Fruit fly (Drosophila melanogaster) whole organism, embryonic: ENCODE results near the gene SMSr.

Source experiments
- Antp ChIP-seq: fragments of 200-800 bp; sonication (Bioruptor generic); optimal IDR thresholded peaks from 3 replicates; lab custom pipeline; 2016; ENCODE audit warnings: missing biosample characterization, missing genetic modification characterization
- Awh ChIP-seq: fragments of 200-800 bp; sonication (Bioruptor generic); IDR thresholded peaks from 2 replicates; pipeline ENCODE4, ENCODE4 v1.3.6; 2022; ENCODE audit warnings: missing biosample characterization, missing genetic modification characterization
- BtbVII ChIP-seq: fragments of 200-800 bp; sonication (Bioruptor generic); optimal IDR thresholded peaks from 3 replicates; lab custom pipeline; 2017; ENCODE audit warnings: missing biosample characterization, mild to moderate bottlenecking, missing genetic modification characterization
- CG10274 ChIP-seq: fragments of 200-800 bp; sonication (Bioruptor generic); optimal IDR thresholded peaks from 3 replicates; lab custom pipeline; 2017; ENCODE audit warnings: missing biosample characterization, mild to moderate bottlenecking, missing genetic modification characterization
- CG10979 ChIP-seq: fragments of 200-800 bp; sonication (Bioruptor generic); optimal IDR thresholded peaks from 2 replicates; lab custom pipeline; 2018; ENCODE audit warnings: missing biosample characterization, mild to moderate bottlenecking, missing genetic modification characterization, moderate library complexity
- CG1602 ChIP-seq: fragments of 200-800 bp; sonication (Bioruptor generic); optimal IDR thresholded peaks from 3 replicates; lab custom pipeline; 2016; ENCODE audit warnings: missing biosample characterization, missing genetic modification characterization
- CG17912 ChIP-seq: fragments of 200-800 bp; sonication (Bioruptor generic); optimal IDR thresholded peaks from 2 replicates; lab custom pipeline; 2018; ENCODE audit warnings: missing biosample characterization, mild to moderate bottlenecking, missing genetic modification characterization
- CG2120 ChIP-seq: fragments of 200-800 bp; sonication (Bioruptor generic); optimal IDR thresholded peaks from 3 replicates; lab custom pipeline; 2016; ENCODE audit warnings: missing biosample characterization, missing genetic modification characterization
- CG43689 ChIP-seq: fragments of 200-800 bp; sonication (Bioruptor generic); IDR thresholded peaks from 2 replicates; pipeline ENCODE4 v1.3.6; 2022; ENCODE audit warnings: missing biosample characterization, missing genetic modification characterization
- CG4820 ChIP-seq: fragments of 200-800 bp; sonication (Bioruptor generic); optimal IDR thresholded peaks from 3 replicates; lab custom pipeline; 2016; ENCODE audit warnings: missing biosample characterization, missing genetic modification characterization
- CG4854 ChIP-seq: fragments of 200-800 bp; sonication (Bioruptor generic); optimal IDR thresholded peaks from 2 replicates; lab custom pipeline; 2016; ENCODE audit warnings: missing biosample characterization, missing genetic modification characterization, inconsistent platforms
- CG6765 ChIP-seq: fragments of 200-800 bp; sonication (Bioruptor generic); optimal IDR thresholded peaks from 3 replicates; lab custom pipeline; 2017; ENCODE audit warnings: missing biosample characterization, mild to moderate bottlenecking, missing genetic modification characterization
- CG7839 ChIP-seq: fragments of 200-800 bp; sonication (Bioruptor generic); optimal IDR thresholded peaks from 3 replicates; lab custom pipeline; 2018; ENCODE audit warnings: missing biosample characterization, mild to moderate bottlenecking, missing genetic modification characterization, moderate library complexity
- CG8765 ChIP-seq: fragments of 200-800 bp; sonication (Bioruptor generic); IDR thresholded peaks from 2 replicates; pipeline ENCODE4 v1.3.6; 2022; ENCODE audit warnings: missing biosample characterization, missing genetic modification characterization
- CG9215 ChIP-seq: fragments of 200-800 bp; sonication (Bioruptor generic); IDR thresholded peaks from 2 replicates; pipeline ENCODE4 v1.3.6; 2022; ENCODE audit warnings: missing biosample characterization, missing genetic modification characterization
- Dek ChIP-seq: fragments of 200-800 bp; sonication (Bioruptor generic); optimal IDR thresholded peaks from 3 replicates; lab custom pipeline; 2019; ENCODE audit warnings: missing biosample characterization, mild to moderate bottlenecking, missing genetic modification characterization, moderate library complexity
- Doc2 ChIP-seq: fragments of 200-800 bp; sonication (Bioruptor generic); IDR thresholded peaks from 2 replicates; pipeline ENCODE4 v1.3.6; 2022; ENCODE audit warnings: missing biosample characterization, missing genetic modification characterization
- E2f1 ChIP-seq: fragments of 200-800 bp; sonication (Bioruptor generic); IDR thresholded peaks from 2 replicates; pipeline ENCODE4 v1.3.6; 2022; ENCODE audit warnings: missing biosample characterization, missing genetic modification characterization
- E2f2 ChIP-seq: fragments of 200-800 bp; sonication (Bioruptor generic); IDR thresholded peaks from 2 replicates; pipeline ENCODE4 v1.3.6; 2022; ENCODE audit warnings: missing biosample characterization, missing genetic modification characterization
- GATAe ChIP-seq: fragments of 200-800 bp; sonication (Bioruptor generic); conservative IDR thresholded peaks from 2 replicates; pipeline ENCODE4 v1.3.6; 2022; ENCODE audit warnings: missing biosample characterization, missing genetic modification characterization
- H15 ChIP-seq: fragments of 200-800 bp; sonication (Bioruptor generic); IDR thresholded peaks from 3 replicates; pipeline ENCODE4 v1.3.6; 2022; ENCODE audit warnings: missing biosample characterization, missing genetic modification characterization
- Hmr ChIP-seq: fragments of 200-800 bp; sonication (Bioruptor generic); optimal IDR thresholded peaks from 3 replicates; lab custom pipeline; 2017; ENCODE audit warnings: mild to moderate bottlenecking, missing biosample characterization, missing genetic modification reagents, missing genetic modification characterization
- Hsf ChIP-seq: fragments of 200-800 bp; sonication (Bioruptor generic); optimal IDR thresholded peaks from 3 replicates; lab custom pipeline; 2016; ENCODE audit warnings: missing biosample characterization, missing genetic modification characterization
- NFAT ChIP-seq: fragments of 200-800 bp; sonication (Bioruptor generic); IDR thresholded peaks from 2 replicates; pipeline ENCODE4 v1.3.6; 2022; ENCODE audit warnings: missing biosample characterization, missing genetic modification characterization
- Nf-YB ChIP-seq: fragments of 200-800 bp; sonication (Bioruptor generic); optimal IDR thresholded peaks from 3 replicates; lab custom pipeline; 2019; ENCODE audit warnings: missing biosample characterization, mild to moderate bottlenecking, missing genetic modification characterization, moderate library complexity
- Nf-YC ChIP-seq: fragments of 200-800 bp; optimal IDR thresholded peaks from 3 replicates; lab custom pipeline; 2019; ENCODE audit warnings: missing biosample characterization, mild to moderate bottlenecking, missing genetic modification characterization, moderate library complexity
- Pdp1 ChIP-seq, 2 experiments: fragments of 200-800 bp; sonication (Bioruptor generic); optimal IDR thresholded peaks; 3 replicates each; lab custom pipeline; 2016; ENCODE audit warnings: missing biosample characterization in 2 of 2, missing genetic modification characterization in 2 of 2, mild to moderate bottlenecking in 1 of 2, moderate library complexity in 1 of 2
- Ptx1 ChIP-seq: fragments of 200-800 bp; sonication (Bioruptor generic); IDR thresholded peaks from 2 replicates; pipeline ENCODE4 v1.3.6; 2022; ENCODE audit warnings: missing biosample characterization, missing genetic modification characterization
- Usf ChIP-seq: fragments of 200-800 bp; sonication (Bioruptor generic); optimal IDR thresholded peaks from 2 replicates; lab custom pipeline; 2017; ENCODE audit warnings: missing genotype, missing biosample characterization, missing genetic modification characterization
- ara ChIP-seq: fragments of 200-800 bp; sonication (Bioruptor generic); IDR thresholded peaks from 2 replicates; pipeline ENCODE4 v1.3.6; 2022; ENCODE audit warnings: missing biosample characterization, missing genetic modification characterization
- ash1 ChIP-seq: fragments of 200-800 bp; sonication (Bioruptor generic); optimal IDR thresholded peaks from 2 replicates; lab custom pipeline; 2018; ENCODE audit warnings: missing biosample characterization, mild to moderate bottlenecking, missing genetic modification characterization
- chm ChIP-seq: fragments of 200-800 bp; sonication (Bioruptor generic); IDR thresholded peaks from 2 replicates; pipeline ENCODE4 v1.3.6; 2022; ENCODE audit warnings: missing biosample characterization, missing genetic modification characterization
- danr ChIP-seq: fragments of 200-800 bp; sonication (Bioruptor generic); IDR thresholded peaks from 2 replicates; pipeline ENCODE4 v1.3.6; 2022; ENCODE audit warnings: missing biosample characterization, missing genetic modification characterization
- dm ChIP-seq: fragments of 200-800 bp; sonication (Bioruptor generic); optimal IDR thresholded peaks from 3 replicates; lab custom pipeline; 2016; ENCODE audit warnings: missing biosample characterization, missing genetic modification characterization
- emc ChIP-seq: fragments of 200-800 bp; sonication (Bioruptor generic); optimal IDR thresholded peaks from 2 replicates; lab custom pipeline; 2016; ENCODE audit warnings: missing biosample characterization, missing genetic modification characterization
- en ChIP-seq: fragments of 200-800 bp; sonication (Bioruptor generic); optimal IDR thresholded peaks from 2 replicates; lab custom pipeline; 2016; ENCODE audit warnings: missing biosample characterization, missing genetic modification characterization
- eyg ChIP-seq: fragments of 200-800 bp; sonication (Bioruptor generic); optimal IDR thresholded peaks from 3 replicates; lab custom pipeline; 2016; ENCODE audit warnings: missing biosample characterization, missing genetic modification characterization
- fd3F ChIP-seq: fragments of 200-800 bp; sonication (Bioruptor generic); optimal IDR thresholded peaks from 2 replicates; lab custom pipeline; 2018; ENCODE audit warnings: missing biosample characterization, mild to moderate bottlenecking, missing genetic modification characterization, moderate library complexity
- gcm ChIP-seq: fragments of 200-800 bp; sonication (Bioruptor generic); optimal IDR thresholded peaks from 2 replicates; lab custom pipeline; 2019; ENCODE audit warnings: missing biosample characterization, mild to moderate bottlenecking, missing genetic modification characterization, moderate library complexity
- grn ChIP-seq: fragments of 200-800 bp; sonication (Bioruptor generic); optimal IDR thresholded peaks from 3 replicates; lab custom pipeline; 2017; ENCODE audit warnings: missing biosample characterization, missing genetic modification characterization
- gsb-n ChIP-seq: fragments of 200-800 bp; sonication (Bioruptor generic); optimal IDR thresholded peaks from 3 replicates; lab custom pipeline; 2018; ENCODE audit warnings: missing biosample characterization, mild to moderate bottlenecking, missing genetic modification characterization
- h ChIP-seq: fragments of >200 bp; optimal IDR thresholded peaks from 2 replicates; lab custom pipeline; 2017
- ham ChIP-seq: fragments of 200-800 bp; sonication (Bioruptor generic); IDR thresholded peaks from 2 replicates; pipeline ENCODE4 v1.3.6; 2022; ENCODE audit warnings: missing biosample characterization, missing genetic modification characterization
- klu ChIP-seq: fragments of 200-800 bp; sonication (Bioruptor generic); IDR thresholded peaks from 2 replicates; pipeline ENCODE4 v1.3.6; 2022; ENCODE audit warnings: missing biosample characterization, missing genetic modification characterization
- lov ChIP-seq, 2 experiments: fragments of 200-800 bp in 1 of 2; fragments of >200 bp in 1 of 2; sonication (Bioruptor generic) in 1 of 2; IDR thresholded peaks in 1 of 2; optimal IDR thresholded peaks in 1 of 2; 2 replicates in 1 of 2; 3 replicates in 1 of 2; pipeline versions ENCODE4 v1.3.6 to Lab custom; 2017 to 2022; ENCODE audit warnings: missing biosample characterization in 1 of 2, missing genetic modification characterization in 1 of 2
- nom ChIP-seq: fragments of 200-800 bp; sonication (Bioruptor generic); optimal IDR thresholded peaks from 2 replicates; lab custom pipeline; 2017; ENCODE audit warnings: missing biosample characterization, missing genetic modification characterization, mild to moderate bottlenecking, moderate library complexity, missing genetic modification reagents
- psq ChIP-seq: fragments of 200-800 bp; sonication (Bioruptor generic); optimal IDR thresholded peaks from 2 replicates; lab custom pipeline; 2017; ENCODE audit warnings: missing biosample characterization, missing genetic modification characterization
- sim ChIP-seq: fragments of 200-800 bp; sonication (Bioruptor generic); IDR thresholded peaks from 2 replicates; pipeline ENCODE4 v1.3.6; 2022; ENCODE audit warnings: missing biosample characterization, missing genetic modification characterization
- slp2 ChIP-seq: fragments of 200-800 bp; sonication (Bioruptor generic); optimal IDR thresholded peaks from 2 replicates; lab custom pipeline; 2016; ENCODE audit warnings: missing biosample characterization, missing genetic modification characterization
- sqz ChIP-seq: fragments of 200-800 bp; sonication (Bioruptor generic); optimal IDR thresholded peaks from 3 replicates; lab custom pipeline; 2018; ENCODE audit warnings: missing biosample characterization, mild to moderate bottlenecking, missing genetic modification characterization

The SMSr gene

dm6 chr3L:7356386-7357117 lies 24.7 kb downstream of the SMSr start, which contains the start of gene CTCF (continued):
- TF ChIP-seq E2f1 (0 out of 2 replicates have a peak, but pooled peaks have one; percentile 7), CG9215 (GFP tag; lab: Robert Waterston, UW) (no peak), E2f2 (GFP tag; lab: Robert Waterston, UW) (no peak; the same call in none of the 2 replicates), fd3F (GFP tag; lab: Kevin White, UChicago) (peak; percentile 4), ham (GFP tag; lab: Robert Waterston, UW) (no peak), CG17912 (GFP tag; lab: Kevin White, UChicago) (no peak), grn (peak; percentile 53), slp2 (GFP tag; lab: Kevin White, UChicago) (peak; percentile 39), danr (no peak), gcm (peak; percentile 35), Doc2 (GFP tag; lab: Robert Waterston, UW) (no peak), GATAe (GFP tag; lab: Robert Waterston, UW) (peak; percentile 69), sqz (GFP tag; lab: Kevin White, UChicago) (no peak), Pdp1 (GFP tag; optimal IDR thresholded peaks at IDR 0.05; lab: Kevin White, UChicago) (peak; percentile 33 to 36), CG43689 (GFP tag; lab: Robert Waterston, UW) (no peak), NFAT (peak; percentile 66), ara (GFP tag; lab: Robert Waterston, UW) (0 out of 2 replicates have a peak, but pooled peaks have one; percentile 39), CG7839 (tag; lab: Kevin White, UChicago) (peak; percentile 53), CG2120 (GFP tag; lab: Kevin White, UChicago) (peak; percentile 52), Nf-YB (no peak), ash1 (no peak), Antp (peak; percentile 55), CG10274 (GFP tag; lab: Kevin White, UChicago) (no peak), Ptx1 (GFP tag; lab: Robert Waterston, UW) (peak; percentile 50), CG1602 (GFP tag; lab: Kevin White, UChicago) (peak; percentile 3), Awh (GFP tag; lab: Robert Waterston, UW) (peak; percentile 62; the same call in 1 of the 2 replicates), eyg (GFP tag; lab: Kevin White, UChicago) (no peak), BtbVII (GFP tag; lab: Kevin White, UChicago) (peak; percentile 32), chm (GFP tag; lab: Robert Waterston, UW) (no peak), CG4854 (GFP tag; lab: Kevin White, UChicago) (peak; percentile 29), nom (no peak), gsb-n (tag; lab: Kevin White, UChicago) (peak; percentile 87), dm (GFP tag; lab: Kevin White, UChicago) (peak; percentile 47), CG10979 (tag; lab: Kevin White, UChicago) (peak; percentile 40), Nf-YC (tag; lab: Kevin White, UChicago) (peak; percentile 65), Hsf (GFP tag; lab: Kevin White, UChicago) (peak; percentile 62), h (lab: Kevin White, UChicago) (no peak), CG4820 (GFP tag; lab: Kevin White, UChicago) (peak; percentile 38), lov (optimal IDR thresholded peaks at IDR 0.05; lab: Kevin White, UChicago) (no peak), lov (GFP tag; IDR thresholded peaks at IDR 0.05; lab: Robert Waterston, UW) (0 out of 3 replicates have a peak, but pooled peaks have one; percentile 10), H15 (GFP tag; lab: Robert Waterston, UW) (peak; percentile 41; the same call in 1 of the 3 replicates), klu (GFP tag; lab: Robert Waterston, UW) (no peak), Usf (GFP tag; lab: Kevin White, UChicago) (no peak), Hmr (no peak), emc (GFP tag; lab: Kevin White, UChicago) (no peak), Dek (tag; lab: Kevin White, UChicago) (no peak), sim (GFP tag; lab: Robert Waterston, UW) (no peak), en (GFP tag; lab: Kevin White, UChicago) (peak; percentile 8), CG8765 (no peak), CG6765 (GFP tag; lab: Kevin White, UChicago) (no peak), psq (GFP tag; lab: Kevin White, UChicago) (no peak)
